Worm (Caenorhabditis elegans) whole organism, mixed stage, embryonic: ENCODE data around the gene Y66A7A.9.

ENCODE experiments used
- M03D4.4 ChIP-seq: sonication (generic microtip); optimal IDR thresholded peaks from 2 replicates; lab custom pipeline; 2017; ENCODE audit warnings: mild to moderate bottlenecking, missing genetic modification characterization, missing compliant biosample characterization
- elt-1 ChIP-seq: sonication (generic microtip); optimal IDR thresholded peaks from 2 replicates; lab custom pipeline; 2017; ENCODE audit warnings: missing genetic modification characterization, mild to moderate bottlenecking, missing compliant biosample characterization, antibody characterized with exemption, moderate library complexity, borderline replicate concordance; ENCODE audit not compliant: insufficient read depth
- lin-13 ChIP-seq: fragments of 150-350 bp; optimal IDR thresholded peaks from 2 replicates; lab custom pipeline; 2014; ENCODE audit warnings: missing biosample characterization, missing genetic modification characterization
- mls-2 ChIP-seq: sonication (generic microtip); optimal IDR thresholded peaks from 2 replicates; lab custom pipeline; 2016; ENCODE audit warnings: mild to moderate bottlenecking, missing genetic modification characterization, moderate library complexity, missing compliant biosample characterization
- nhr-12 ChIP-seq: fragments of 150-350 bp; optimal IDR thresholded peaks from 2 replicates; lab custom pipeline; 2014; ENCODE audit warnings: missing biosample characterization, missing genetic modification characterization
- nhr-237 ChIP-seq: fragments of 150-350 bp; optimal IDR thresholded peaks from 2 replicates; lab custom pipeline; 2014; ENCODE audit warnings: missing biosample characterization, missing genetic modification characterization
- pha-4 ChIP-seq: fragments of 150-350 bp; optimal IDR thresholded peaks from 2 replicates; lab custom pipeline; 2018; ENCODE audit warnings: missing biosample characterization, missing genetic modification reagents, missing genetic modification characterization
- snpc-4 ChIP-seq: fragments of 150-350 bp; optimal IDR thresholded peaks from 2 replicates; lab custom pipeline; 2014; ENCODE audit warnings: missing biosample characterization, missing genetic modification characterization
- unc-39 ChIP-seq: fragments of 150-350 bp; optimal IDR thresholded peaks from 2 replicates; lab custom pipeline; 2014; ENCODE audit warnings: missing biosample characterization, missing genetic modification characterization
- unc-62 ChIP-seq: fragments of 150-350 bp; optimal IDR thresholded peaks from 2 replicates; lab custom pipeline; 2014; ENCODE audit warnings: missing biosample characterization, missing genetic modification reagents, missing genetic modification characterization
- ztf-11 ChIP-seq: fragments of 150-350 bp; optimal IDR thresholded peaks from 2 replicates; lab custom pipeline; 2014; ENCODE audit warnings: missing biosample characterization, missing genetic modification characterization

DNA sequence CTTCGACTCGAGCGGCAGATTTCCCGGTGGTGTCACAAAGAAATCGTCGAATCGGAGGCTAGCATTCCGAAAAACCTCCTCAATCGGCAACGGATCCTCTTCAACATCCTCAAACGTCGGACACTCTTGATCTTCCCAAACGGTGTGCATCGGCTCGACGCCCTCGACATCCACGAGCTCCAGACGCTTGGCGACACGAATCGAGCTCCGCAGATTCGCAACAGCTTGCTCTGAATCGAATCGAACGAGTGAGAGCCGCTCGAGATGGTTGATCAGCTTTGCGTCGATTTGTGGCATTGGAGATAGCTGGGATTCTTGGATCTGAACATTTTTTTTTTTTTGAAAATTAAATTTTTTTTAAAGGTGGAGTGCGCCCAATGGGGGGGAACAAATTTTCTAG lies 32.9 kb downstream of the Y66A7A.9 start:
- TF ChIP-seq M03D4.4 (tag; lab: Kevin White, UChicago): no peak
- TF ChIP-seq lin-13 (tag; lab: Kevin White, UChicago): no peak
- TF ChIP-seq unc-62 (GFP tag; lab: Kevin White, UChicago): no peak
- TF ChIP-seq nhr-12: no peak
- TF ChIP-seq snpc-4 (tag; lab: Kevin White, UChicago): no peak
- no peak for TF ChIP-seq elt-1 (tag; lab: Kevin White, UChicago)
- no peak for TF ChIP-seq ztf-11 (tag; lab: Kevin White, UChicago)
- TF ChIP-seq nhr-237 (tag; lab: Kevin White, UChicago): no peak
- TF ChIP-seq mls-2 (tag; lab: Kevin White, UChicago): no peak
- no peak for TF ChIP-seq unc-39 (tag; lab: Kevin White, UChicago)
- no peak for TF ChIP-seq pha-4 (tag; lab: Kevin White, UChicago)
